Worm (Caenorhabditis elegans) whole organism, young adult: Measurements from ENCODE around the gene heh-1.

ENCODE experiments used
- B0261.1 ChIP-seq: sonication (generic microtip); optimal IDR thresholded peaks from 2 replicates; lab custom pipeline; 2016; ENCODE audit warnings: mild to moderate bottlenecking, missing genetic modification characterization, moderate library complexity, missing compliant biosample characterization
- B0336.3 ChIP-seq: fragments of 200-800 bp; sonication (Bioruptor generic); IDR thresholded peaks from 2 replicates; pipeline ENCODE4 v1.3.6; 2022; ENCODE audit warnings: missing genetic modification characterization, missing compliant biosample characterization
- F23B12.7 ChIP-seq: sonication (generic microtip); optimal IDR thresholded peaks from 2 replicates; lab custom pipeline; 2017; ENCODE audit warnings: missing genetic modification characterization, mild to moderate bottlenecking, missing compliant biosample characterization, antibody characterized with exemption, moderate library complexity; ENCODE audit not compliant: insufficient read depth
- F33H1.4 ChIP-seq: fragments of 200-800 bp; sonication (Bioruptor generic); IDR thresholded peaks from 2 replicates; pipeline ENCODE4 v1.3.6; 2022; ENCODE audit warnings: missing genetic modification reagents, missing genetic modification characterization, missing compliant biosample characterization
- F49E8.2 ChIP-seq: sonication (generic microtip); optimal IDR thresholded peaks from 3 replicates; lab custom pipeline; 2017; ENCODE audit warnings: missing genetic modification characterization, mild to moderate bottlenecking, missing compliant biosample characterization, antibody characterized with exemption, moderate library complexity; ENCODE audit not compliant: insufficient read depth
- F57C9.4 ChIP-seq: sonication (generic microtip); optimal IDR thresholded peaks from 2 replicates; lab custom pipeline; 2017; ENCODE audit warnings: mild to moderate bottlenecking, missing genetic modification characterization, missing compliant biosample characterization
- K11D2.4 ChIP-seq: fragments of 200-800 bp; sonication (Bioruptor generic); IDR thresholded peaks from 2 replicates; pipeline ENCODE4 v1.3.6; 2022; ENCODE audit warnings: missing genetic modification reagents, missing genetic modification characterization, missing compliant biosample characterization
- ama-1 ChIP-seq, 3 experiments: fragments of 150-350 bp in 1 of 3; sonication (generic microtip) in 2 of 3; optimal IDR thresholded peaks; 2 replicates each; lab custom pipeline; 2014 to 2018; ENCODE audit warnings: missing biosample characterization in 2 of 3, missing genetic modification characterization in 2 of 3, missing genetic modification reagents in 2 of 3
- aptf-3 ChIP-seq: fragments of 200-800 bp; sonication (Bioruptor generic); IDR thresholded peaks from 2 replicates; pipeline ENCODE4 v1.3.6; 2022; ENCODE audit warnings: missing genetic modification characterization, missing compliant biosample characterization
- attf-5 ChIP-seq: fragments of 200-800 bp; sonication (Bioruptor generic); optimal IDR thresholded peaks from 2 replicates; lab custom pipeline; 2018; ENCODE audit warnings: mild to moderate bottlenecking, missing genetic modification characterization, missing compliant biosample characterization
- bed-2 ChIP-seq: fragments of 200-800 bp; sonication (Bioruptor generic); IDR thresholded peaks from 2 replicates; pipeline ENCODE4 v1.3.6; 2022; ENCODE audit warnings: missing genetic modification reagents, missing genetic modification characterization, missing compliant biosample characterization
- ceh-27 ChIP-seq: fragments of 200-800 bp; sonication (Bioruptor generic); optimal IDR thresholded peaks from 2 replicates; lab custom pipeline; 2018; ENCODE audit warnings: mild to moderate bottlenecking, missing genetic modification characterization, moderate library complexity, missing compliant biosample characterization
- ceh-79 ChIP-seq: sonication (generic microtip); optimal IDR thresholded peaks from 2 replicates; lab custom pipeline; 2017; ENCODE audit warnings: mild to moderate bottlenecking, missing genetic modification characterization, missing compliant biosample characterization
- dpff-1 ChIP-seq: sonication (generic microtip); optimal IDR thresholded peaks from 2 replicates; lab custom pipeline; 2017; ENCODE audit warnings: mild to moderate bottlenecking, missing genetic modification characterization, missing compliant biosample characterization
- hlh-26 ChIP-seq: fragments of 200-800 bp; sonication (Bioruptor generic); conservative IDR thresholded peaks from 2 replicates; pipeline ENCODE4 v1.3.6; 2022; ENCODE audit warnings: missing genetic modification reagents, missing genetic modification characterization, missing compliant biosample characterization
- hmg-1.2 ChIP-seq: fragments of 200-800 bp; sonication (Bioruptor generic); IDR thresholded peaks from 2 replicates; pipeline ENCODE4 v1.3.6; 2022; ENCODE audit warnings: missing genetic modification reagents, missing genetic modification characterization, missing compliant biosample characterization
- hsf-1 ChIP-seq: fragments of 200-800 bp; sonication (Bioruptor generic); IDR thresholded peaks from 2 replicates; pipeline ENCODE4 v1.3.6; 2022; ENCODE audit warnings: missing genetic modification reagents, missing genetic modification characterization, missing compliant biosample characterization
- let-526 ChIP-seq: fragments of 200-800 bp; sonication (Bioruptor generic); IDR thresholded peaks from 2 replicates; pipeline ENCODE4 v1.3.6; 2022; ENCODE audit warnings: missing genetic modification reagents, missing genetic modification characterization, missing compliant biosample characterization
- let-607 ChIP-seq, 2 experiments: fragments of 200-800 bp in 1 of 2; sonication (Bioruptor generic) in 1 of 2; sonication (generic microtip) in 1 of 2; optimal IDR thresholded peaks; 2 replicates each; lab custom pipeline; 2016 to 2018; ENCODE audit warnings: mild to moderate bottlenecking in 2 of 2, missing compliant biosample characterization in 2 of 2, missing genetic modification characterization in 2 of 2, moderate library complexity in 2 of 2, missing genotype in 1 of 2
- lin-26 ChIP-seq: fragments of 200-800 bp; sonication (Bioruptor generic); IDR thresholded peaks from 2 replicates; pipeline ENCODE4 v1.3.6; 2022; ENCODE audit warnings: missing genetic modification reagents, missing genetic modification characterization, missing compliant biosample characterization
- lin-35 ChIP-seq, 3 experiments: fragments of 150-350 bp in 2 of 3; sonication (generic microtip) in 1 of 3; optimal IDR thresholded peaks; 2 replicates each; lab custom pipeline; 2014 to 2018; ENCODE audit warnings: missing biosample characterization in 3 of 3, missing genetic modification characterization in 3 of 3, missing genetic modification reagents in 3 of 3
- lin-54 ChIP-seq: fragments of 200-800 bp; sonication (Bioruptor generic); optimal IDR thresholded peaks from 2 replicates; lab custom pipeline; 2018; ENCODE audit warnings: mild to moderate bottlenecking, missing genetic modification characterization, missing compliant biosample characterization
- lsl-1 ChIP-seq: fragments of 200-800 bp; sonication (Bioruptor generic); optimal IDR thresholded peaks from 2 replicates; lab custom pipeline; 2018; ENCODE audit warnings: mild to moderate bottlenecking, missing genetic modification characterization, moderate library complexity, missing compliant biosample characterization
- madf-10 ChIP-seq: sonication (generic microtip); optimal IDR thresholded peaks from 2 replicates; lab custom pipeline; 2016; ENCODE audit warnings: mild to moderate bottlenecking, missing genetic modification characterization, missing compliant biosample characterization
- mcd-1 ChIP-seq: fragments of 200-800 bp; sonication (Bioruptor generic); IDR thresholded peaks from 2 replicates; pipeline ENCODE4 v1.3.6; 2022; ENCODE audit warnings: missing genetic modification reagents, missing genetic modification characterization, missing compliant biosample characterization
- nhr-80 ChIP-seq: sonication (generic microtip); optimal IDR thresholded peaks from 2 replicates; lab custom pipeline; 2016; ENCODE audit warnings: missing genetic modification characterization, missing compliant biosample characterization
- nhr-90 ChIP-seq: sonication (generic microtip); optimal IDR thresholded peaks from 2 replicates; lab custom pipeline; 2016; ENCODE audit warnings: missing genotype, mild to moderate bottlenecking, missing genetic modification characterization, missing compliant biosample characterization
- pbrm-1 ChIP-seq: fragments of 200-800 bp; sonication (Bioruptor generic); IDR thresholded peaks from 2 replicates; pipeline ENCODE4 v1.3.6; 2022; ENCODE audit warnings: missing genetic modification reagents, missing genetic modification characterization, missing compliant biosample characterization
- rcor-1 ChIP-seq: fragments of 200-800 bp; sonication (Bioruptor generic); IDR thresholded peaks from 2 replicates; pipeline ENCODE4 v1.3.6; 2022; ENCODE audit warnings: missing genetic modification reagents, missing genetic modification characterization, missing compliant biosample characterization
- rec-8 ChIP-seq, 2 experiments: sonication (generic microtip); optimal IDR thresholded peaks; 2 replicates each; lab custom pipeline; 2016; ENCODE audit warnings: mild to moderate bottlenecking in 2 of 2, missing genetic modification characterization in 2 of 2, missing genetic modification reagents in 2 of 2, missing genotype in 2 of 2, missing biosample characterization in 1 of 2, missing compliant biosample characterization in 1 of 2, moderate library complexity in 1 of 2
- repo-1 ChIP-seq: sonication (generic microtip); optimal IDR thresholded peaks from 2 replicates; lab custom pipeline; 2017; ENCODE audit warnings: mild to moderate bottlenecking, missing genetic modification characterization, missing compliant biosample characterization
- rpc-1 ChIP-seq, 2 experiments: fragments of 150-350 bp in 1 of 2; sonication (generic microtip) in 1 of 2; optimal IDR thresholded peaks; 2 replicates each; lab custom pipeline; 2014 to 2018; ENCODE audit warnings: missing biosample characterization in 1 of 2, missing genetic modification characterization in 1 of 2, missing genetic modification reagents in 1 of 2, missing genotype in 1 of 2
- snpc-1.3 ChIP-seq: sonication (generic microtip); optimal IDR thresholded peaks from 2 replicates; lab custom pipeline; 2017; ENCODE audit warnings: missing genetic modification characterization, mild to moderate bottlenecking, missing compliant biosample characterization, antibody characterized with exemption, moderate library complexity, missing genotype, missing genetic modification reagents; ENCODE audit not compliant: insufficient read depth
- snpc-3.4 ChIP-seq: sonication (generic microtip); optimal IDR thresholded peaks from 2 replicates; lab custom pipeline; 2017; ENCODE audit warnings: missing genetic modification characterization, mild to moderate bottlenecking, missing compliant biosample characterization, antibody characterized with exemption, moderate library complexity, missing genotype, missing genetic modification reagents
- snpc-4 ChIP-seq, 5 experiments: fragments of 150-350 bp in 1 of 5; sonication (generic microtip) in 4 of 5; optimal IDR thresholded peaks; 2 replicates each; lab custom pipeline; 2014 to 2018; ENCODE audit warnings: missing genetic modification characterization in 5 of 5, missing biosample characterization in 3 of 5, antibody characterized with exemption in 2 of 5, mild to moderate bottlenecking in 2 of 5, missing compliant biosample characterization in 2 of 5, missing genotype in 2 of 5, moderate library complexity in 2 of 5, missing genetic modification reagents in 1 of 5
- somi-1 ChIP-seq: fragments of 200-800 bp; sonication (Bioruptor generic); optimal IDR thresholded peaks from 2 replicates; lab custom pipeline; 2018; ENCODE audit warnings: mild to moderate bottlenecking, missing genetic modification characterization, missing compliant biosample characterization
- tbp1 ChIP-seq: fragments of 200-800 bp; sonication (Bioruptor generic); optimal IDR thresholded peaks from 2 replicates; lab custom pipeline; 2018; ENCODE audit warnings: mild to moderate bottlenecking, missing genetic modification characterization, missing compliant biosample characterization
- unc-130 ChIP-seq: sonication (generic microtip); optimal IDR thresholded peaks from 2 replicates; lab custom pipeline; 2016; ENCODE audit warnings: missing genetic modification reagents, missing genetic modification characterization, missing compliant biosample characterization
- xnd-1 ChIP-seq: sonication (generic microtip); optimal IDR thresholded peaks from 2 replicates; lab custom pipeline; 2016; ENCODE audit warnings: missing genotype, missing genetic modification reagents, missing genetic modification characterization, missing compliant biosample characterization
- zfh-2 ChIP-seq: fragments of 200-800 bp; sonication (Bioruptor generic); conservative IDR thresholded peaks from 2 replicates; pipeline ENCODE4 v1.3.6; 2022; ENCODE audit warnings: missing genetic modification reagents, missing genetic modification characterization, missing compliant biosample characterization
- zim-3 ChIP-seq: sonication (generic microtip); optimal IDR thresholded peaks from 2 replicates; lab custom pipeline; 2017; ENCODE audit warnings: mild to moderate bottlenecking, missing genetic modification characterization, moderate library complexity, missing compliant biosample characterization
- ztf-25 ChIP-seq: fragments of 200-800 bp; sonication (Bioruptor generic); IDR thresholded peaks from 2 replicates; pipeline ENCODE4 v1.3.6; 2022; ENCODE audit warnings: missing genetic modification reagents, missing genetic modification characterization, missing compliant biosample characterization
- ztf-28 ChIP-seq: fragments of 200-800 bp; sonication (Bioruptor generic); IDR thresholded peaks from 2 replicates; pipeline ENCODE4 v1.3.6; 2022; ENCODE audit warnings: missing genetic modification reagents, missing genetic modification characterization, missing compliant biosample characterization

heh-1 gene

DNA sequence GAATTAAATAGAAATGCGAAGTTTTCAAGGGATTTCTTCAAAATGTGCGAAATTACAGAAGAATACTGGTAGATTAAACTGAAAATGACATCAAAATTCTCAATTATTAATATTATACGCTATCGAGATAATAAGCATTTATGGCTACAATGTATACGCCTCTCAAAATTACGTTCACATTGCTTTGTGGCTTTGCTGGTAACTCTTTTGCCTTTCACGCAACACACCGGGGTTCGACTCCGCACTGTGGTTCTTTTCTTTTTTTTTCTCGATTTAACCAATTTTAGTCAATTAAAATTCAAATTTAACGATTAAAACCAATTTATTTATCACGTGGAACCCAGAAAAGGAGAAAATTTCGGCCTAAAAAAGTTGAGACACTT is 49.7 kb upstream of the heh-1 start (continued):
- TF ChIP-seq aptf-3 (0 out of 2 replicates have a peak, but pooled peaks have one; percentile 58), nhr-90 (tag; lab: Kevin White, UChicago) (peak; percentile 80), snpc-1.3 (tag; lab: Kevin White, UChicago) (peak; percentile 58), bed-2 (no peak), ceh-79 (peak; percentile 26), F57C9.4 (tag; lab: Kevin White, UChicago) (peak; percentile 28), ztf-25 (GFP tag; lab: Robert Waterston, UW) (peak; percentile 82), dpff-1 (peak; percentile 38), K11D2.4 (GFP tag; lab: Robert Waterston, UW) (no peak), lin-54 (GFP tag; lab: Kevin White, UChicago) (peak; percentile 49), B0336.3 (GFP tag; lab: Robert Waterston, UW) (peak; percentile 33; the same call in 1 of the 2 replicates), ama-1 (optimal IDR thresholded peaks at IDR 0.05; lab: Kevin White, UChicago) (no peak), ama-1 (GFP tag; optimal IDR thresholded peaks at IDR 0.05; lab: Kevin White, UChicago) (peak; percentile 11 to 93), rpc-1 (optimal IDR thresholded peaks at IDR 0.05; lab: Kevin White, UChicago) (peak; percentile 84), rpc-1 (tag; optimal IDR thresholded peaks at IDR 0.05; lab: Kevin White, UChicago) (peak; percentile 98), let-526 (no peak), hlh-26 (GFP tag; lab: Robert Waterston, UW) (no peak), ztf-28 (GFP tag; lab: Robert Waterston, UW) (peak; percentile 55; the same call in 1 of the 2 replicates), rec-8 (tag; optimal IDR thresholded peaks at IDR 0.05; lab: Kevin White, UChicago) (peak; percentile 56 to 86), somi-1 (no peak), snpc-3.4 (tag; lab: Kevin White, UChicago) (peak; percentile 74), B0261.1 (peak; percentile 91), unc-130 (GFP tag; lab: Kevin White, UChicago) (peak; percentile 46), ceh-27 (GFP tag; lab: Kevin White, UChicago) (no peak), zim-3 (tag; lab: Kevin White, UChicago) (peak; percentile 73), attf-5 (GFP tag; lab: Kevin White, UChicago) (peak; percentile 36), hmg-1.2 (peak; percentile 48), tbp1 (GFP tag; lab: Kevin White, UChicago) (peak; percentile 93), F49E8.2 (tag; lab: Kevin White, UChicago) (peak; percentile 24), pbrm-1 (peak; percentile 47; the same call in 1 of the 2 replicates), madf-10 (tag; lab: Kevin White, UChicago) (peak; percentile 61), let-607 (tag; optimal IDR thresholded peaks at IDR 0.05; lab: Kevin White, UChicago) (peak; percentile 0 to 53), repo-1 (tag; lab: Kevin White, UChicago) (peak; percentile 41), nhr-80 (tag; lab: Kevin White, UChicago) (no peak)

DNA sequence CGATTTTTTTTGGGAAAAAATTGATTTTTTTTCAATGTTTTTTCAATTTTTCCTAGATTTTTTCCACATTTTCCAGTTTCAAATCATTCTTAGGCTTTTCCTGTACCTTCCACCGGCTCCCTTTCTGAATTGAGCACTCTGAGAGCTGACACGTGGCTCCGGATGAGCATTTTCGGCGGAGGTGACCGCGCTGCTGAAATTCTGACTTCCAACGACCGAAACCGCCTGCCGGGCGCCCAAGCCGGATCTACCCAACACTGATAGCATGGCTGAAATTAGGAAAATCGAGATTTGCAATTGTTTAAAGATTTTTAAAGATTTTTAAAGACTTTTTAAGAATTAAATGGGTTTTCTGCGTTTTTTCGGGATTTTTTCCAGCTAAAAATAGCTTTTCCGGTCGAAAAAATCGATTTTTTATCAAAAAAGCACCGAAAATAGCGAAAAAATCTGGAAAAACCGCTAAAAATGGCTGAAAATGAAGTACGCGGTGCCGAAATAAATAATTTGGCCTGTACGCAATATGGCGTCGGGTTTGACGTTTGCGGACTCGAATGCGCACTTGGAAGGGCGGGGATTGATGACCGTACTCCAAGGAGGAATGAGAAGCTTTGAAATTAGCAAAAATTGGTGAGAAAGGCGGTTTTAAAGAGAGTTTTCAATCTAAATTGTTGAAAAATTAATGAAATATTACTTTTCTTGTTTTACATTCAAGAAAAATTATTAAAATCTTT is 49.2 kb upstream of the heh-1 start, which contains the start of gene nduf-9:
TSS of gene nduf-9 (minus strand) at position 269 of the 731 bp plus-strand sequence.
- TF ChIP-seq hsf-1 (GFP tag; lab: Robert Waterston, UW) (no peak), xnd-1 (tag; lab: Kevin White, UChicago) (no peak), mcd-1 (GFP tag; lab: Robert Waterston, UW) (peak; percentile 52), rcor-1 (GFP tag; lab: Robert Waterston, UW) (0 out of 2 replicates have a peak, but pooled peaks have one; percentile 9), madf-10 (tag; lab: Kevin White, UChicago) (no peak), zfh-2 (GFP tag; lab: Robert Waterston, UW) (peak; percentile 56; the same call in 1 of the 2 replicates), F33H1.4 (peak; percentile 37), lin-35 (GFP tag; optimal IDR thresholded peaks at IDR 0.05; lab: Kevin White, UChicago) (peak in 1 of 3 experiments; percentile 38), ztf-28 (GFP tag; lab: Robert Waterston, UW) (0 out of 2 replicates have a peak, but pooled peaks have one; percentile 8), lsl-1 (GFP tag; lab: Kevin White, UChicago) (peak; percentile 71), snpc-4 (GFP tag; optimal IDR thresholded peaks at IDR 0.05; lab: Kevin White, UChicago) (no peak), snpc-4 (tag; optimal IDR thresholded peaks at IDR 0.05; lab: Kevin White, UChicago) (peak in 1 of 4 experiments; percentile 27), lin-26 (GFP tag; lab: Robert Waterston, UW) (no peak), F23B12.7 (peak; percentile 33)
